Worm (Caenorhabditis elegans) whole organism, late embryonic: Measurements from ENCODE around the gene pmpl-1.
A peak's percentile ranks its signal among the peaks of the same experiment; 100 is the strongest.

Source experiments
- C38D4.7 ChIP-seq: fragments of 200-800 bp; sonication (Bioruptor generic); optimal IDR thresholded peaks from 2 replicates; lab custom pipeline; 2018; ENCODE audit warnings: mild to moderate bottlenecking, missing genetic modification characterization, moderate library complexity, missing compliant biosample characterization
- F13H6.1 ChIP-seq: sonication (generic microtip); optimal IDR thresholded peaks from 2 replicates; lab custom pipeline; 2016; ENCODE audit warnings: missing genetic modification characterization, missing compliant biosample characterization
- ahr-1 ChIP-seq: sonication (generic microtip); optimal IDR thresholded peaks from 2 replicates; lab custom pipeline; 2016; ENCODE audit warnings: missing genetic modification characterization, missing compliant biosample characterization
- ama-1 ChIP-seq: fragments of 150-350 bp; optimal IDR thresholded peaks from 2 replicates; lab custom pipeline; 2014
- ceh-2 ChIP-seq: sonication (generic microtip); optimal IDR thresholded peaks from 2 replicates; lab custom pipeline; 2016; ENCODE audit warnings: missing genotype, missing genetic modification characterization, missing compliant biosample characterization
- ceh-45 ChIP-seq: fragments of 200-800 bp; sonication (Bioruptor generic); IDR thresholded peaks from 2 replicates; pipeline ENCODE4 v1.3.6; 2022; ENCODE audit warnings: missing genetic modification reagents, missing genetic modification characterization, missing compliant biosample characterization
- elt-2 ChIP-seq: sonication (generic microtip); optimal IDR thresholded peaks from 2 replicates; lab custom pipeline; 2016; ENCODE audit warnings: missing genetic modification reagents, missing genetic modification characterization, missing compliant biosample characterization
- fax-1 ChIP-seq: sonication (generic microtip); optimal IDR thresholded peaks from 2 replicates; lab custom pipeline; 2016; ENCODE audit warnings: missing genotype, missing genetic modification characterization, missing compliant biosample characterization
- hlh-15 ChIP-seq: sonication (generic microtip); optimal IDR thresholded peaks from 2 replicates; lab custom pipeline; 2016; ENCODE audit warnings: missing genetic modification characterization, missing compliant biosample characterization
- lin-11 ChIP-seq: fragments of 200-800 bp; sonication (Bioruptor generic); optimal IDR thresholded peaks from 2 replicates; lab custom pipeline; 2018; ENCODE audit warnings: mild to moderate bottlenecking, missing genetic modification characterization, missing compliant biosample characterization
- nhr-11 ChIP-seq: fragments of 150-350 bp; optimal IDR thresholded peaks from 2 replicates; lab custom pipeline; 2014; ENCODE audit warnings: missing biosample characterization, missing genetic modification characterization
- sox-4 ChIP-seq: sonication (generic microtip); optimal IDR thresholded peaks from 2 replicates; lab custom pipeline; 2017; ENCODE audit warnings: mild to moderate bottlenecking, missing genetic modification characterization, inconsistent platforms, missing compliant biosample characterization
- unc-42 ChIP-seq: sonication (generic microtip); optimal IDR thresholded peaks from 2 replicates; lab custom pipeline; 2016; ENCODE audit warnings: missing genotype, missing genetic modification characterization, missing compliant biosample characterization
- zip-5 ChIP-seq: sonication (generic microtip); optimal IDR thresholded peaks from 2 replicates; lab custom pipeline; 2016; ENCODE audit warnings: missing genetic modification characterization, missing compliant biosample characterization

ce11 chrX:3824443-3824842 is 36.6 kb downstream of the pmpl-1 start:
- TF ChIP-seq nhr-11 (tag; lab: Kevin White, UChicago), result no peak
- no peak for TF ChIP-seq hlh-15 (tag; lab: Kevin White, UChicago)
- TF ChIP-seq lin-11 (tag; lab: Kevin White, UChicago), result no peak
- no peak for TF ChIP-seq elt-2 (tag; lab: Kevin White, UChicago)
- TF ChIP-seq fax-1 (tag; lab: Kevin White, UChicago), result no peak
- no peak for TF ChIP-seq zip-5 (tag; lab: Kevin White, UChicago)
- TF ChIP-seq ceh-45 (GFP tag; lab: Robert Waterston, UW), result no peak
- no peak for TF ChIP-seq ahr-1 (tag; lab: Kevin White, UChicago)
- TF ChIP-seq sox-4, result no peak
- TF ChIP-seq ama-1, result no peak
- no peak for TF ChIP-seq ceh-2 (tag; lab: Kevin White, UChicago)
- no peak for TF ChIP-seq unc-42 (tag; lab: Kevin White, UChicago)
- no peak for TF ChIP-seq C38D4.7 (GFP tag; lab: Kevin White, UChicago)
- TF ChIP-seq F13H6.1 (tag; lab: Kevin White, UChicago), result peak; percentile 8
